Worm (Caenorhabditis elegans) whole organism, L2 larva: Measurements from ENCODE around the gene pigx-1.
A peak's percentile ranks its signal among the peaks of the same experiment; 100 is the strongest.

Experiments
- C34F6.9 ChIP-seq: fragments of 150-350 bp; optimal IDR thresholded peaks from 2 replicates; lab custom pipeline; 2014; ENCODE audit warnings: missing biosample characterization, missing genetic modification characterization
- F13H6.1 ChIP-seq: sonication (generic microtip); optimal IDR thresholded peaks from 2 replicates; lab custom pipeline; 2016; ENCODE audit warnings: missing genetic modification characterization, missing compliant biosample characterization
- Y55F3AM.14 ChIP-seq: fragments of 200-800 bp; sonication (Bioruptor generic); optimal IDR thresholded peaks from 2 replicates; lab custom pipeline; 2018; ENCODE audit warnings: mild to moderate bottlenecking, missing genetic modification characterization, missing compliant biosample characterization
- alr-1 ChIP-seq: fragments of 150-350 bp; optimal IDR thresholded peaks from 2 replicates; lab custom pipeline; 2014; ENCODE audit warnings: missing biosample characterization, missing genetic modification characterization
- aly-2 ChIP-seq: fragments of 150-350 bp; optimal IDR thresholded peaks from 2 replicates; lab custom pipeline; 2014; ENCODE audit warnings: missing biosample characterization, missing genetic modification characterization
- blmp-1 ChIP-seq: sonication (generic microtip); optimal IDR thresholded peaks from 2 replicates; lab custom pipeline; 2017; ENCODE audit warnings: missing genetic modification characterization, mild to moderate bottlenecking, missing compliant biosample characterization, antibody characterized with exemption, moderate library complexity; ENCODE audit not compliant: insufficient read depth
- ceh-16 ChIP-seq: fragments of 150-350 bp; optimal IDR thresholded peaks from 2 replicates; lab custom pipeline; 2014; ENCODE audit warnings: missing biosample characterization, missing genetic modification characterization
- ceh-82 ChIP-seq: fragments of 150-350 bp; optimal IDR thresholded peaks from 2 replicates; lab custom pipeline; 2014; ENCODE audit warnings: missing biosample characterization, missing genetic modification characterization
- crh-2 ChIP-seq: sonication (generic microtip); optimal IDR thresholded peaks from 2 replicates; lab custom pipeline; 2017; ENCODE audit warnings: missing biosample characterization, missing genetic modification characterization
- dmd-4 ChIP-seq: sonication (generic microtip); optimal IDR thresholded peaks from 2 replicates; lab custom pipeline; 2017; ENCODE audit warnings: missing biosample characterization, missing genetic modification characterization
- egl-27 ChIP-seq: sonication (generic microtip); optimal IDR thresholded peaks from 3 replicates; lab custom pipeline; 2017; ENCODE audit warnings: missing biosample characterization, missing genetic modification reagents, missing genetic modification characterization
- elt-1 ChIP-seq: fragments of 150-350 bp; optimal IDR thresholded peaks from 2 replicates; lab custom pipeline; 2014; ENCODE audit warnings: missing biosample characterization, missing genetic modification characterization
- elt-3 ChIP-seq: sonication (generic microtip); optimal IDR thresholded peaks from 2 replicates; lab custom pipeline; 2017; ENCODE audit warnings: missing biosample characterization, missing genetic modification characterization
- gmeb-1 ChIP-seq: fragments of 150-350 bp; optimal IDR thresholded peaks from 2 replicates; lab custom pipeline; 2014; ENCODE audit warnings: missing biosample characterization, missing genetic modification characterization
- lin-11 ChIP-seq: fragments of 150-350 bp; sonication (generic microtip); optimal IDR thresholded peaks from 2 replicates; lab custom pipeline; 2014; ENCODE audit warnings: missing biosample characterization, missing genetic modification characterization, inconsistent platforms, mixed read lengths
- lin-13 ChIP-seq: fragments of 150-350 bp; optimal IDR thresholded peaks from 2 replicates; lab custom pipeline; 2014; ENCODE audit warnings: missing biosample characterization, missing genetic modification reagents, missing genetic modification characterization
- lin-39 ChIP-seq: fragments of 150-350 bp; optimal IDR thresholded peaks from 2 replicates; lab custom pipeline; 2014; ENCODE audit warnings: missing biosample characterization, missing genetic modification reagents, missing genetic modification characterization
- lsy-2 ChIP-seq, 2 experiments: fragments of 150-350 bp in 1 of 2; sonication (generic microtip) in 1 of 2; optimal IDR thresholded peaks; 2 replicates each; lab custom pipeline; 2014 to 2017; ENCODE audit warnings: missing biosample characterization in 2 of 2, missing genetic modification characterization in 2 of 2
- mab-5 ChIP-seq: fragments of 150-350 bp; optimal IDR thresholded peaks from 2 replicates; lab custom pipeline; 2014; ENCODE audit warnings: missing biosample characterization, missing genetic modification characterization
- mbf-1 ChIP-seq: sonication (generic microtip); optimal IDR thresholded peaks from 2 replicates; lab custom pipeline; 2017; ENCODE audit warnings: missing biosample characterization, missing genetic modification characterization
- mdl-1 ChIP-seq, 2 experiments: fragments of 150-350 bp in 1 of 2; sonication (generic microtip) in 1 of 2; optimal IDR thresholded peaks; 2 replicates each; lab custom pipeline; 2017; ENCODE audit warnings: missing biosample characterization in 2 of 2, missing genetic modification characterization in 2 of 2
- nhr-11 ChIP-seq: fragments of 150-350 bp; optimal IDR thresholded peaks from 2 replicates; lab custom pipeline; 2014; ENCODE audit warnings: missing biosample characterization, missing genetic modification characterization
- nhr-129 ChIP-seq: fragments of 150-350 bp; optimal IDR thresholded peaks from 2 replicates; lab custom pipeline; 2014; ENCODE audit warnings: missing biosample characterization, missing genetic modification characterization
- nhr-21 ChIP-seq: fragments of 150-350 bp; optimal IDR thresholded peaks from 2 replicates; lab custom pipeline; 2014; ENCODE audit warnings: missing biosample characterization, missing genetic modification characterization
- nhr-23 ChIP-seq: fragments of 150-350 bp; optimal IDR thresholded peaks from 2 replicates; lab custom pipeline; 2014; ENCODE audit warnings: missing biosample characterization, missing genetic modification reagents, missing genetic modification characterization
- nhr-237 ChIP-seq: fragments of 150-350 bp; optimal IDR thresholded peaks from 2 replicates; lab custom pipeline; 2014; ENCODE audit warnings: missing biosample characterization, missing genetic modification characterization
- nhr-6 ChIP-seq: fragments of 150-350 bp; optimal IDR thresholded peaks from 2 replicates; lab custom pipeline; 2014; ENCODE audit warnings: missing biosample characterization, missing genetic modification characterization
- peb-1 ChIP-seq: fragments of 150-350 bp; optimal IDR thresholded peaks from 2 replicates; lab custom pipeline; 2014; ENCODE audit warnings: missing biosample characterization, missing genetic modification characterization
- sem-4 ChIP-seq: fragments of 150-350 bp; optimal IDR thresholded peaks from 2 replicates; lab custom pipeline; 2014; ENCODE audit warnings: missing biosample characterization, missing genetic modification reagents, missing genetic modification characterization
- skn-1 ChIP-seq: sonication (generic microtip); optimal IDR thresholded peaks from 2 replicates; lab custom pipeline; 2017; ENCODE audit warnings: missing biosample characterization, missing genetic modification characterization
- sma-9 ChIP-seq, 2 experiments: fragments of 150-350 bp in 1 of 2; sonication (generic microtip) in 1 of 2; optimal IDR thresholded peaks; 2 replicates each; lab custom pipeline; 2014 to 2016; ENCODE audit warnings: missing genetic modification characterization in 2 of 2, mild to moderate bottlenecking in 1 of 2, missing biosample characterization in 1 of 2, missing compliant biosample characterization in 1 of 2, missing genetic modification reagents in 1 of 2, moderate library complexity in 1 of 2
- snpc-4 ChIP-seq: fragments of 150-350 bp; optimal IDR thresholded peaks from 2 replicates; lab custom pipeline; 2014; ENCODE audit warnings: missing biosample characterization, missing genetic modification characterization
- unc-39 ChIP-seq: fragments of 150-350 bp; optimal IDR thresholded peaks from 2 replicates; lab custom pipeline; 2014; ENCODE audit warnings: missing biosample characterization, missing genetic modification characterization
- unc-55 ChIP-seq: fragments of 150-350 bp; sonication (generic microtip); optimal IDR thresholded peaks from 3 replicates; lab custom pipeline; 2014; ENCODE audit warnings: missing biosample characterization, missing genetic modification reagents, missing genetic modification characterization
- zag-1 ChIP-seq: fragments of 150-350 bp; optimal IDR thresholded peaks from 2 replicates; lab custom pipeline; 2014; ENCODE audit warnings: missing biosample characterization, missing genetic modification characterization
- ztf-1 ChIP-seq: fragments of 200-800 bp; sonication (Bioruptor generic); conservative IDR thresholded peaks from 2 replicates; pipeline ENCODE4 v1.3.6; 2022; ENCODE audit warnings: missing genetic modification characterization, missing compliant biosample characterization

The pigx-1 gene

DNA sequence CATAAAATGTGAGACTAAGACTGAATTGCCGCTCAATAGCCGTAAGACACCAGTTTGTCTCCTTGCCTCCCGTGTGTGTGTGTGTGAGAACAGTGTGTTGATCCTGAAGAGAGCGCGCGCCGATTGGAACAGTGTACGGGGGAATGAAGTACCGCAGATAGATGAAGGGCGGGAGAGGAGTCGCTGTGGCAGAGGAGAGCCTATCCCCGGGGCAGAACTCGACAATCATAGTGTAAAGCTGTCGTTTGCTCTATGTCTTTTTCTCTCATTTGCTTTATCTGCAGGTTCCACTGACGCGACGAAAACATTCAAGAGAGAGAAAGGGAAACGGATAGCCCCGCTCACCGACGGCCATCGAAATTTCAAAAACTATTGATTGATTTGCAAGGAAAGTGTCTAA lies 14.9 kb downstream of the pigx-1 start:
- TF ChIP-seq dmd-4 (tag; lab: Kevin White, UChicago) (no peak), F13H6.1 (tag; lab: Kevin White, UChicago) (peak; percentile 71), mdl-1 (tag; optimal IDR thresholded peaks at IDR 0.05; lab: Kevin White, UChicago) (no peak), C34F6.9 (peak; percentile 6), sma-9 (GFP tag; optimal IDR thresholded peaks at IDR 0.05; lab: Kevin White, UChicago) (peak; percentile 48), sma-9 (tag; optimal IDR thresholded peaks at IDR 0.05; lab: Kevin White, UChicago) (no peak)
- TF ChIP-seq, all 48 proteins: peak for 3

- no peak for TF ChIP-seq blmp-1 (tag; lab: Kevin White, UChicago)
- TF ChIP-seq gmeb-1 (tag; lab: Kevin White, UChicago): no peak
- TF ChIP-seq C34F6.9: peak; percentile 9
- TF ChIP-seq mdl-1 (tag; optimal IDR thresholded peaks at IDR 0.05; lab: Kevin White, UChicago): no peak
- no peak for TF ChIP-seq unc-39 (tag; lab: Kevin White, UChicago)
- no peak for TF ChIP-seq unc-55 (GFP tag; lab: Kevin White, UChicago)
- TF ChIP-seq nhr-6 (tag; lab: Kevin White, UChicago): no peak
- TF ChIP-seq ceh-16 (tag; lab: Kevin White, UChicago): no peak
- no peak for TF ChIP-seq elt-1
- TF ChIP-seq sma-9 (GFP tag; optimal IDR thresholded peaks at IDR 0.05; lab: Kevin White, UChicago): peak; percentile 50
- TF ChIP-seq sma-9 (tag; optimal IDR thresholded peaks at IDR 0.05; lab: Kevin White, UChicago): no peak
- TF ChIP-seq lin-11 (tag; lab: Kevin White, UChicago): no peak
- TF ChIP-seq crh-2 (tag; lab: Kevin White, UChicago): no peak
- TF ChIP-seq nhr-129 (tag; lab: Kevin White, UChicago): peak; percentile 48
- no peak for TF ChIP-seq nhr-21 (tag; lab: Kevin White, UChicago)
- no peak for TF ChIP-seq snpc-4
- no peak for TF ChIP-seq nhr-11 (tag; lab: Kevin White, UChicago)
Measured at ce11 chrX:1080549-1080948, 16.3 kb downstream of the pigx-1 start, which contains the start of gene pfn-3. TSS of gene pfn-3 (minus strand) at chrX:1080649.

- TF ChIP-seq nhr-6 (tag; lab: Kevin White, UChicago): no peak
- TF ChIP-seq nhr-237 (tag; lab: Kevin White, UChicago): no peak
- no peak for TF ChIP-seq skn-1 (tag; lab: Kevin White, UChicago)
- no peak for TF ChIP-seq F13H6.1 (tag; lab: Kevin White, UChicago)
- TF ChIP-seq snpc-4: no peak
- no peak for TF ChIP-seq gmeb-1 (tag; lab: Kevin White, UChicago)
- no peak for TF ChIP-seq nhr-129 (tag; lab: Kevin White, UChicago)
- TF ChIP-seq mdl-1 (tag; optimal IDR thresholded peaks at IDR 0.05; lab: Kevin White, UChicago): no peak
- TF ChIP-seq elt-3 (tag; lab: Kevin White, UChicago): no peak
- TF ChIP-seq C34F6.9: no peak
- no peak for TF ChIP-seq mab-5
- no peak for TF ChIP-seq nhr-11 (tag; lab: Kevin White, UChicago)
- TF ChIP-seq crh-2 (tag; lab: Kevin White, UChicago): no peak
- TF ChIP-seq dmd-4 (tag; lab: Kevin White, UChicago): no peak
Measured at ce11 chrX:1072152-1072551, 24.7 kb downstream of the pigx-1 start, which contains the start of gene lim-6. TSS of gene lim-6 (plus strand) at chrX:1072452.

ce11 chrX:1068986-1069385 lies 27.8 kb downstream of the pigx-1 start, which contains the start of gene mksr-1:
TSS of gene mksr-1 (minus strand) at chrX:1069129.
- TF ChIP-seq lin-11 (tag; lab: Kevin White, UChicago) (no peak), alr-1 (tag; lab: Kevin White, UChicago) (no peak), dmd-4 (tag; lab: Kevin White, UChicago) (no peak), lin-39 (no peak), F13H6.1 (tag; lab: Kevin White, UChicago) (no peak), mbf-1 (tag; lab: Kevin White, UChicago) (no peak), blmp-1 (tag; lab: Kevin White, UChicago) (no peak), nhr-6 (tag; lab: Kevin White, UChicago) (no peak), nhr-23 (tag; lab: Kevin White, UChicago) (no peak), mab-5 (no peak), snpc-4 (no peak), sem-4 (tag; lab: Kevin White, UChicago) (no peak), egl-27 (tag; lab: Kevin White, UChicago) (no peak), unc-55 (GFP tag; lab: Kevin White, UChicago) (no peak), peb-1 (tag; lab: Kevin White, UChicago) (no peak), nhr-21 (tag; lab: Kevin White, UChicago) (no peak), zag-1 (tag; lab: Kevin White, UChicago) (no peak), ceh-82 (tag; lab: Kevin White, UChicago) (no peak)
- TF ChIP-seq, all 48 proteins: peak for 0

ce11 chrX:1064064-1064463 lies 32.7 kb downstream of the pigx-1 start:
- peak; percentile 15 for TF ChIP-seq lin-13 (GFP tag; lab: Kevin White, UChicago)
- peak; percentile 31 for TF ChIP-seq snpc-4
- peak in 1 of 2 experiments; percentile 62 for TF ChIP-seq mdl-1 (tag; optimal IDR thresholded peaks at IDR 0.05; lab: Kevin White, UChicago)
- TF ChIP-seq Y55F3AM.14 (GFP tag; lab: Kevin White, UChicago): peak; percentile 23
- peak; percentile 76 for TF ChIP-seq zag-1 (tag; lab: Kevin White, UChicago)
- TF ChIP-seq F13H6.1 (tag; lab: Kevin White, UChicago): peak; percentile 78
- TF ChIP-seq mab-5: peak; percentile 59
- TF ChIP-seq lin-39: no peak
- TF ChIP-seq dmd-4 (tag; lab: Kevin White, UChicago): no peak
- peak; percentile 38 for TF ChIP-seq sma-9 (GFP tag; optimal IDR thresholded peaks at IDR 0.05; lab: Kevin White, UChicago)
- TF ChIP-seq sma-9 (tag; optimal IDR thresholded peaks at IDR 0.05; lab: Kevin White, UChicago): no peak
- TF ChIP-seq unc-55 (GFP tag; lab: Kevin White, UChicago): peak; percentile 83
- peak; percentile 9 to 56 for TF ChIP-seq lsy-2 (tag; optimal IDR thresholded peaks at IDR 0.05; lab: Kevin White, UChicago)
- peak; percentile 38 for TF ChIP-seq crh-2 (tag; lab: Kevin White, UChicago)
- peak; percentile 6 for TF ChIP-seq sem-4 (tag; lab: Kevin White, UChicago)
- no peak for TF ChIP-seq aly-2 (tag; lab: Kevin White, UChicago)
- TF ChIP-seq nhr-11 (tag; lab: Kevin White, UChicago): no peak
- no peak for TF ChIP-seq ztf-1 (GFP tag; lab: Robert Waterston, UW)
- peak; percentile 61 for TF ChIP-seq nhr-129 (tag; lab: Kevin White, UChicago)
- TF ChIP-seq blmp-1 (tag; lab: Kevin White, UChicago): no peak
- TF ChIP-seq C34F6.9: peak; percentile 67
- peak; percentile 11 for TF ChIP-seq lin-11 (tag; lab: Kevin White, UChicago)
- no peak for TF ChIP-seq elt-1
- no peak for TF ChIP-seq skn-1 (tag; lab: Kevin White, UChicago)
- TF ChIP-seq elt-3 (tag; lab: Kevin White, UChicago): no peak
